Fruit fly (Drosophila melanogaster) whole organism, embryonic: ENCODE data around the gene CG7916.
A peak's percentile ranks its signal among the peaks of the same experiment; 100 is the strongest.

Source experiments
- Adf1 ChIP-seq: fragments of 200-800 bp; sonication (Bioruptor generic); IDR thresholded peaks from 2 replicates; pipeline ENCODE4 v1.3.6; 2022; ENCODE audit warnings: missing biosample characterization, missing genetic modification characterization
- Awh ChIP-seq: fragments of 200-800 bp; sonication (Bioruptor generic); IDR thresholded peaks from 2 replicates; pipeline ENCODE4, ENCODE4 v1.3.6; 2022; ENCODE audit warnings: missing biosample characterization, missing genetic modification characterization
- CG1024 ChIP-seq: fragments of 200-800 bp; sonication (Bioruptor generic); IDR thresholded peaks from 2 replicates; pipeline ENCODE4 v1.3.6; 2022; ENCODE audit warnings: missing biosample characterization, missing genetic modification characterization
- CG10543 ChIP-seq: fragments of 200-800 bp; sonication (Bioruptor generic); optimal IDR thresholded peaks from 3 replicates; lab custom pipeline; 2017; ENCODE audit warnings: missing biosample characterization, mild to moderate bottlenecking, missing genetic modification characterization, moderate library complexity
- CG11695 ChIP-seq: fragments of 200-800 bp; sonication (Bioruptor generic); IDR thresholded peaks from 3 replicates; pipeline ENCODE4 v1.3.6; 2022; ENCODE audit warnings: missing biosample characterization, missing genetic modification characterization
- CG12769 ChIP-seq: fragments of 200-800 bp; sonication (Bioruptor generic); optimal IDR thresholded peaks from 2 replicates; lab custom pipeline; 2019; ENCODE audit warnings: missing biosample characterization, mild to moderate bottlenecking, missing genetic modification characterization, moderate library complexity
- CG13894 ChIP-seq: fragments of 200-800 bp; sonication (Bioruptor generic); optimal IDR thresholded peaks from 3 replicates; lab custom pipeline; 2018; ENCODE audit warnings: missing biosample characterization, mild to moderate bottlenecking, missing genetic modification characterization, moderate library complexity
- CG16813 ChIP-seq: fragments of 200-800 bp; sonication (Bioruptor generic); IDR thresholded peaks from 3 replicates; pipeline ENCODE4 v1.3.6; 2022; ENCODE audit warnings: missing biosample characterization, missing genetic modification characterization; ENCODE audit not compliant: partially characterized antibody
- CG2199 ChIP-seq: fragments of 200-800 bp; sonication (Bioruptor generic); IDR thresholded peaks from 3 replicates; pipeline ENCODE4 v1.3.6; 2022; ENCODE audit warnings: missing biosample characterization, missing genetic modification characterization
- CG3281 ChIP-seq: fragments of 200-800 bp; sonication (Bioruptor generic); optimal IDR thresholded peaks from 3 replicates; lab custom pipeline; 2017; ENCODE audit warnings: missing biosample characterization, mild to moderate bottlenecking, missing genetic modification characterization
- CG34224 ChIP-seq: fragments of 200-800 bp; sonication (Bioruptor generic); IDR thresholded peaks from 3 replicates; pipeline ENCODE4 v1.3.6; 2022; ENCODE audit warnings: missing biosample characterization, missing genetic modification characterization; ENCODE audit not compliant: partially characterized antibody
- CG4328 ChIP-seq: fragments of 200-800 bp; sonication (Bioruptor generic); optimal IDR thresholded peaks from 3 replicates; lab custom pipeline; 2017; ENCODE audit warnings: missing biosample characterization, missing genetic modification reagents, missing genetic modification characterization
- CG4360 ChIP-seq: fragments of 200-800 bp; sonication (Bioruptor generic); IDR thresholded peaks from 2 replicates; pipeline ENCODE4 v1.3.6; 2022; ENCODE audit warnings: missing biosample characterization, missing genetic modification characterization
- CG4707 ChIP-seq: fragments of 200-800 bp; sonication (Bioruptor generic); optimal IDR thresholded peaks from 2 replicates; lab custom pipeline; 2018; ENCODE audit warnings: missing biosample characterization, mild to moderate bottlenecking, missing genetic modification characterization, moderate library complexity
- CG6175 ChIP-seq: fragments of 200-800 bp; sonication (Bioruptor generic); IDR thresholded peaks from 3 replicates; pipeline ENCODE4 v1.3.6; 2022; ENCODE audit warnings: missing biosample characterization, missing genetic modification characterization
- CG6683 ChIP-seq: fragments of 200-800 bp; sonication (Bioruptor generic); optimal IDR thresholded peaks from 2 replicates; lab custom pipeline; 2017; ENCODE audit warnings: missing biosample characterization, mild to moderate bottlenecking, missing genetic modification characterization, missing genetic modification reagents
- CoRest ChIP-seq: fragments of 200-800 bp; sonication (Bioruptor generic); optimal IDR thresholded peaks from 3 replicates; lab custom pipeline; 2018; ENCODE audit warnings: missing biosample characterization, mild to moderate bottlenecking, missing genetic modification characterization, moderate library complexity
- Deaf1 ChIP-seq: fragments of 200-800 bp; optimal IDR thresholded peaks from 3 replicates; lab custom pipeline; 2019; ENCODE audit warnings: missing biosample characterization, mild to moderate bottlenecking, missing genetic modification characterization, moderate library complexity
- Dp ChIP-seq: fragments of 200-800 bp; sonication (Bioruptor generic); optimal IDR thresholded peaks from 2 replicates; lab custom pipeline; 2018; ENCODE audit warnings: missing biosample characterization, mild to moderate bottlenecking, missing genetic modification characterization, moderate library complexity
- Drgx ChIP-seq: fragments of 200-800 bp; sonication (Bioruptor generic); IDR thresholded peaks from 2 replicates; pipeline ENCODE4 v1.3.6; 2022; ENCODE audit warnings: missing biosample characterization, missing genetic modification characterization
- Elba2 ChIP-seq: fragments of 200-800 bp; sonication (Bioruptor generic); optimal IDR thresholded peaks from 3 replicates; lab custom pipeline; 2016; ENCODE audit warnings: missing biosample characterization, missing genetic modification characterization
- Hr3 ChIP-seq: fragments of 200-800 bp; sonication (Bioruptor generic); optimal IDR thresholded peaks from 3 replicates; lab custom pipeline; 2016; ENCODE audit warnings: missing biosample characterization, missing genetic modification characterization
- MBD-R2 ChIP-seq: fragments of 200-800 bp; sonication (Bioruptor generic); IDR thresholded peaks from 2 replicates; pipeline ENCODE4 v1.3.6; 2022; ENCODE audit warnings: missing biosample characterization, missing genetic modification characterization
- Max ChIP-seq: fragments of 200-800 bp; sonication (Bioruptor generic); optimal IDR thresholded peaks from 2 replicates; lab custom pipeline; 2016; ENCODE audit warnings: missing biosample characterization, mild to moderate bottlenecking, missing genetic modification characterization
- Med ChIP-seq: fragments of 200-800 bp; sonication (Bioruptor generic); peaks from one replicate; lab custom pipeline; 2016; ENCODE audit warnings: missing biosample characterization, missing genetic modification characterization, mild to moderate bottlenecking, inconsistent platforms, moderate library complexity
- Rx ChIP-seq: fragments of 200-800 bp; sonication (Bioruptor generic); IDR thresholded peaks from 2 replicates; pipeline ENCODE4 v1.3.6; 2022; ENCODE audit warnings: missing biosample characterization, missing genetic modification characterization
- Scr ChIP-seq: fragments of 200-800 bp; sonication (Bioruptor generic); IDR thresholded peaks from 2 replicates; pipeline ENCODE4 v1.3.6; 2022; ENCODE audit warnings: missing biosample characterization, missing genetic modification characterization; ENCODE audit not compliant: partially characterized antibody
- ci ChIP-seq: fragments of 200-800 bp; sonication (Bioruptor generic); IDR thresholded peaks from 3 replicates; pipeline ENCODE4 v1.3.6; 2022; ENCODE audit warnings: missing biosample characterization, missing genetic modification characterization
- corto ChIP-seq: fragments of 200-800 bp; sonication (Bioruptor generic); optimal IDR thresholded peaks from 2 replicates; lab custom pipeline; 2016; ENCODE audit warnings: missing biosample characterization, mild to moderate bottlenecking, missing genetic modification characterization, moderate library complexity
- crol ChIP-seq: fragments of 200-800 bp; sonication (Bioruptor generic); IDR thresholded peaks from 2 replicates; pipeline ENCODE4 v1.3.6; 2022; ENCODE audit warnings: missing biosample characterization, missing genetic modification characterization
- cwo ChIP-seq: fragments of 200-800 bp; sonication (Bioruptor generic); optimal IDR thresholded peaks from 3 replicates; lab custom pipeline; 2017; ENCODE audit warnings: missing biosample characterization, missing genetic modification characterization, mild to moderate bottlenecking, moderate library complexity, missing genetic modification reagents
- danr ChIP-seq: fragments of 200-800 bp; sonication (Bioruptor generic); IDR thresholded peaks from 2 replicates; pipeline ENCODE4 v1.3.6; 2022; ENCODE audit warnings: missing biosample characterization, missing genetic modification characterization
- gce ChIP-seq: fragments of 200-800 bp; sonication (Bioruptor generic); IDR thresholded peaks from 3 replicates; pipeline ENCODE4 v1.3.6; 2022; ENCODE audit warnings: missing biosample characterization, missing genetic modification characterization
- hb ChIP-seq: fragments of 200-800 bp; sonication (Bioruptor generic); IDR thresholded peaks from 3 replicates; pipeline ENCODE4 v1.3.6; 2022; ENCODE audit warnings: missing biosample characterization, missing genetic modification characterization; ENCODE audit not compliant: partially characterized antibody
- ind ChIP-seq: fragments of 200-800 bp; sonication (Bioruptor generic); optimal IDR thresholded peaks from 3 replicates; lab custom pipeline; 2016; ENCODE audit warnings: missing biosample characterization, missing genetic modification characterization
- insv ChIP-seq, 2 experiments: fragments of 200-800 bp; sonication (Bioruptor generic); optimal IDR thresholded peaks; 3 replicates each; lab custom pipeline; 2016 to 2018; ENCODE audit warnings: missing biosample characterization in 2 of 2, missing genetic modification characterization in 2 of 2
- kni ChIP-seq: fragments of 200-800 bp; sonication (Bioruptor generic); optimal IDR thresholded peaks from 3 replicates; lab custom pipeline; 2017; ENCODE audit warnings: mild to moderate bottlenecking, missing biosample characterization, missing genetic modification reagents, missing genetic modification characterization
- lbe ChIP-seq: fragments of 200-800 bp; sonication (Bioruptor generic); optimal IDR thresholded peaks from 2 replicates; lab custom pipeline; 2016; ENCODE audit warnings: missing biosample characterization, mild to moderate bottlenecking, missing genetic modification characterization
- sd ChIP-seq: fragments of 200-800 bp; sonication (Bioruptor generic); optimal IDR thresholded peaks from 3 replicates; lab custom pipeline; 2018; ENCODE audit warnings: missing biosample characterization, mild to moderate bottlenecking, missing genetic modification characterization, moderate library complexity
- so ChIP-seq: fragments of 200-800 bp; sonication (Bioruptor generic); IDR thresholded peaks from 3 replicates; pipeline ENCODE4 v1.3.6; 2022; ENCODE audit warnings: missing biosample characterization, missing genetic modification characterization
- sr ChIP-seq: fragments of 200-800 bp; sonication (Bioruptor generic); IDR thresholded peaks from 3 replicates; pipeline ENCODE4 v1.3.6; 2022; ENCODE audit warnings: missing biosample characterization, missing genetic modification characterization
- sug ChIP-seq: fragments of 200-800 bp; optimal IDR thresholded peaks from 2 replicates; lab custom pipeline; 2019; ENCODE audit warnings: missing biosample characterization, mild to moderate bottlenecking, missing genetic modification characterization, moderate library complexity
- vvl ChIP-seq: fragments of 200-800 bp; sonication (Bioruptor generic); IDR thresholded peaks from 2 replicates; pipeline ENCODE4 v1.3.6; 2022; ENCODE audit warnings: missing biosample characterization, missing genetic modification characterization

CG7916 gene

DNA sequence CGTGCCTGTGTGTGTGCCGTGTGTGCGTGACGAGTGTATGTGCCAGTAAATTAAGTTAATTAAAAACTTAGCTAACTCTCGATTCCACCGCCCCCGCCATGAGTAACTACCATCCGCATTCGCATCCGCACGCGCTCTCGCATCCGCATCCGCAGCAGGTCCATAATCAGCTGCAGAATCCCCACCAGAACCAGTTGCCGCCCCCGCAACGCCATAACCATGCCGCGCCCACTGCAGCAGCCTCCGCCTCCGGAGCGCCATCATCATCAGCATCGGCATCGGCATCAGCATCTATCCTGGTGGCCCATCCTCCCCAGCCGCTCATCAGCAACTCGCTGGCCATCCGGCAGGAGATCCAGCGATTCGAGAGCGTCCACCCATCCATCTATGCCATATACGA lies 10.6 kb upstream of the CG7916 start (continued):
- TF ChIP-seq Awh (GFP tag; lab: Robert Waterston, UW) (0 out of 2 replicates have a peak, but pooled peaks have one; percentile 22), ci (GFP tag; lab: Robert Waterston, UW) (0 out of 3 replicates have a peak, but pooled peaks have one; percentile 36), Drgx (GFP tag; lab: Robert Waterston, UW) (0 out of 2 replicates have a peak, but pooled peaks have one; percentile 6), sr (GFP tag; lab: Robert Waterston, UW) (peak; percentile 71; the same call in 2 of the 3 replicates), CG1024 (GFP tag; lab: Robert Waterston, UW) (no peak)

DNA sequence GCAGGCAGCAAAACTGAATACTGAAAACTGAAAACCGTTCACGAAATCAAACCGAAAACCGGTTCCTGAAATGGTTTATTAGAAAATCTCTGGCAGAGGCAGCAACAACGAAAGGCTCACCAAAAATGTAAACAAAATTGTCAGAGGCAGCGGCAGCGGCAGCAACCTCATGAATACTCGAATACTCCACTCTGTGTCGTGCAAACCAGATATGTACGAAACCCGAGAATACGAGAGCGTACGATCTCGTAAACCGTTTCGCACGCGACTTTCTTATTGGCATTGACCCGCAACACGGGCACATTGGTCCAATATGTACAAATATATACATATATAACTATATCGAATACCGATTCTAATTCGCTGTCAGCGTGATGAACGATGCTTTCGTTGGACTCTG lies 9.0 kb upstream of the CG7916 start:
- TF ChIP-seq CG12769 (tag; lab: Kevin White, UChicago), result peak; percentile 79
- 0 out of 3 replicates have a peak, but pooled peaks have one; percentile 34 for TF ChIP-seq CG34224
- TF ChIP-seq gce (GFP tag; lab: Robert Waterston, UW), result no peak
- peak; percentile 4 for TF ChIP-seq Med (GFP tag; lab: Kevin White, UChicago)
- TF ChIP-seq MBD-R2 (GFP tag; lab: Robert Waterston, UW), result no peak
- TF ChIP-seq Rx (GFP tag; lab: Robert Waterston, UW), result no peak
- TF ChIP-seq crol, result no peak
- no peak for TF ChIP-seq CG6683 (GFP tag; lab: Kevin White, UChicago)
- no peak for TF ChIP-seq Max (GFP tag; lab: Kevin White, UChicago)
- TF ChIP-seq CG3281 (GFP tag; lab: Kevin White, UChicago), result no peak
- no peak for TF ChIP-seq ind (GFP tag; lab: Kevin White, UChicago)
- no peak for TF ChIP-seq danr (GFP tag; lab: Robert Waterston, UW)
- no peak for TF ChIP-seq CG4328 (GFP tag; lab: Kevin White, UChicago)
- TF ChIP-seq hb (GFP tag; lab: Robert Waterston, UW), result no peak
- TF ChIP-seq Hr3, result no peak
- TF ChIP-seq so (GFP tag; lab: Robert Waterston, UW), result peak; percentile 32; the same call in 1 of the 3 replicates
- peak; percentile 2 for TF ChIP-seq CG10543 (GFP tag; lab: Kevin White, UChicago)
- no peak for TF ChIP-seq CoRest (tag; lab: Kevin White, UChicago)
- no peak for TF ChIP-seq Scr (GFP tag; lab: Robert Waterston, UW)
- TF ChIP-seq sug (tag; lab: Kevin White, UChicago), result no peak
- TF ChIP-seq CG6175 (GFP tag; lab: Robert Waterston, UW), result peak; percentile 92; the same call in 2 of the 3 replicates
- TF ChIP-seq CG4360 (GFP tag; lab: Robert Waterston, UW), result 0 out of 2 replicates have a peak, but pooled peaks have one; percentile 18
- TF ChIP-seq CG11695 (GFP tag; lab: Robert Waterston, UW), result no peak
- no peak for TF ChIP-seq Dp
- peak; percentile 72 for TF ChIP-seq sd
- TF ChIP-seq CG16813 (GFP tag; lab: Robert Waterston, UW), result no peak
- TF ChIP-seq insv (GFP tag; optimal IDR thresholded peaks at IDR 0.05; lab: Kevin White, UChicago), result peak in 1 of 2 experiments; percentile 89
- TF ChIP-seq Deaf1 (tag; lab: Kevin White, UChicago), result peak; percentile 56
- peak; percentile 41 for TF ChIP-seq Elba2 (GFP tag; lab: Kevin White, UChicago)
- TF ChIP-seq cwo (GFP tag; lab: Kevin White, UChicago), result peak; percentile 83
- TF ChIP-seq kni, result peak; percentile 48
- no peak for TF ChIP-seq CG4707 (GFP tag; lab: Kevin White, UChicago)
- 0 out of 3 replicates have a peak, but pooled peaks have one; percentile 54 for TF ChIP-seq CG2199 (GFP tag; lab: Robert Waterston, UW)
- peak; percentile 25 for TF ChIP-seq CG13894 (tag; lab: Kevin White, UChicago)
- TF ChIP-seq corto (GFP tag; lab: Kevin White, UChicago), result peak; percentile 16
- TF ChIP-seq Adf1 (GFP tag; lab: Robert Waterston, UW), result peak; percentile 48; the same call in 1 of the 2 replicates
- TF ChIP-seq vvl, result 0 out of 2 replicates have a peak, but pooled peaks have one; percentile 52
- TF ChIP-seq lbe (GFP tag; lab: Kevin White, UChicago), result peak; percentile 45
